Worm (Caenorhabditis elegans) whole organism, midembryonic: Measurements from ENCODE around the gene E04F6.15.

ENCODE experiments used
- T22C8.4 ChIP-seq: fragments of 200-800 bp; sonication (Bioruptor generic); IDR thresholded peaks from 2 replicates; pipeline ENCODE4 v1.3.6; 2022; ENCODE audit warnings: missing genetic modification characterization, missing compliant biosample characterization
- cog-1 ChIP-seq: sonication (generic microtip); optimal IDR thresholded peaks from 2 replicates; lab custom pipeline; 2016; ENCODE audit warnings: missing genetic modification characterization, missing compliant biosample characterization
- flt-1 ChIP-seq: fragments of 200-800 bp; sonication (Bioruptor generic); IDR thresholded peaks from 2 replicates; pipeline ENCODE4 v1.3.6; 2022; ENCODE audit warnings: missing genetic modification characterization, missing compliant biosample characterization
- klf-2 ChIP-seq: fragments of 200-800 bp; sonication (Bioruptor generic); conservative IDR thresholded peaks from 2 replicates; pipeline ENCODE4 v1.3.6; 2022; ENCODE audit warnings: missing genetic modification reagents, missing genetic modification characterization, missing compliant biosample characterization
- med-1 ChIP-seq: sonication (generic microtip); optimal IDR thresholded peaks from 2 replicates; lab custom pipeline; 2017; ENCODE audit warnings: missing genetic modification characterization, mild to moderate bottlenecking, missing compliant biosample characterization, antibody characterized with exemption, missing genetic modification reagents; ENCODE audit not compliant: insufficient read depth
- ref-1 ChIP-seq: fragments of 200-800 bp; sonication (Bioruptor generic); conservative IDR thresholded peaks from 2 replicates; pipeline ENCODE4 v1.3.6; 2022; ENCODE audit warnings: missing genetic modification reagents, missing genetic modification characterization, missing compliant biosample characterization
- tab-1 ChIP-seq: fragments of 200-800 bp; sonication (Bioruptor generic); IDR thresholded peaks from 2 replicates; pipeline ENCODE4 v1.3.6; 2022; ENCODE audit warnings: missing genetic modification characterization, missing compliant biosample characterization
- ztf-23 ChIP-seq: fragments of 200-800 bp; sonication (Bioruptor generic); IDR thresholded peaks from 2 replicates; pipeline ENCODE4 v1.3.6; 2022; ENCODE audit warnings: missing genetic modification reagents, missing genetic modification characterization, missing compliant biosample characterization
- ztf-29 ChIP-seq: fragments of 200-800 bp; sonication (Bioruptor generic); IDR thresholded peaks from 2 replicates; pipeline ENCODE4 v1.3.6; 2022; ENCODE audit warnings: missing genetic modification reagents, missing genetic modification characterization, missing compliant biosample characterization

E04F6.15 gene

DNA sequence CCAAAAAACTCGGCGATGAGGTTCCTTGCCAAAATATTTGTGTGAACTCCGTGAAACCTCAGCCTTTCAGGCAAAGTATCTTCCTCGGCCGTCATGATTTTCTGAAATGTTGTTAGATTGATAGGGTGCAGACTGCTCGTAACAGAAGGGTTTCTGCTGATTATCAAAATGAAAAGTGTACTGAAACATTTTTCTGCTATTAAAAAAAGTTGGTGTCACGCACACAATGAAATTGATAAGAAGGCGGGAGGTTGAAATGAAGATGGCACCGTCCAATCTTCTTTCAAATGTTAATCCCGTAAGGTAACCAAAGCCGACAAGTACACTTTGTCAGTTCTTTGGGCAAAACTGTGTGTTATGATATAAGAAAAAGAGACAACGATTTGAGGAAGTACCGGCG is 26.9 kb upstream of the E04F6.15 start:
- TF ChIP-seq T22C8.4 (GFP tag; lab: Robert Waterston, UW) (no peak), tab-1 (GFP tag; lab: Robert Waterston, UW) (no peak), flt-1 (no peak), klf-2 (GFP tag; lab: Robert Waterston, UW) (no peak), med-1 (no peak), ztf-29 (GFP tag; lab: Robert Waterston, UW) (no peak), ztf-23 (GFP tag; lab: Robert Waterston, UW) (no peak), ref-1 (GFP tag; lab: Robert Waterston, UW) (no peak), cog-1 (tag; lab: Kevin White, UChicago) (no peak)

DNA sequence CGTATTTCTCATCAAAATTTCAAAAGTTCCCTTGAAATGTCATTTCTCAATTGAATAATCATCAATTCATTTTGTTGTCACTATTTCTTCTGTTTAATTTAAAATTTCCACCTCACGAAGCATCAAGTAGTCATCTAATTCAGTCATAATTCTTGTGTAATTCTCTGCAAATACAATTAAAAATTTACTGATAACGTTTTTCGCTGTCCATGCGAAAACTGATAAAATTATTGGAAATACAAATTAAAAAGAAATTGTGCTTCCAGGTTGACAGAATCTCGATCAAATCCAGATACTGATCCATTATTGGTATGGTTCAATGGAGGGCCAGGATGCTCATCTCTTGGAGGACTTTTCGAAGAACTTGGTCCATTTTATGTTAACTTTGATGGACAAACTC is 23.2 kb upstream of the E04F6.15 start:
- no peak for TF ChIP-seq med-1

DNA sequence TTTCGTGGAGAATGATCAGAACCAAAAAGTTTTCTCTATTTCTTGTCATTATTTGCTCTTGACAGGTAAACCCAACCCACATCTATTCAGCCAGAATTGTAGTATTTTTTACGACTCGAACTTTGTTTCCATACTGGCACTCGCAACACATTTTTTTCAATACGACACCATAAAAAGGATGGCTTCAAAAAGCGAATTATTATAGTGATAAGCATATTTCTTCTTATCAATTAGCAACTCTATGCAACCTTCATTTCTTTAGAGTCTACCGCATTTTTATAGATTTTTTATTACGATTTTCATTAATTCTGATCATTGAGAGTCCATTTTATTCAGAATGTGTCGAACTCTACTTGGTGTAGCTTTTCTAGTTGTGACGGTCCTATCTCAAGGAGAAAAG is 22.4 kb upstream of the E04F6.15 start, which contains the start of gene ctsa-3.1:
TSS of gene ctsa-3.1 (plus strand) at position 337 of the 400 bp plus-strand sequence.
- TF ChIP-seq ztf-29 (GFP tag; lab: Robert Waterston, UW) (no peak), flt-1 (no peak), med-1 (no peak), tab-1 (GFP tag; lab: Robert Waterston, UW) (no peak), ztf-23 (GFP tag; lab: Robert Waterston, UW) (no peak), ref-1 (GFP tag; lab: Robert Waterston, UW) (no peak), klf-2 (GFP tag; lab: Robert Waterston, UW) (no peak), cog-1 (tag; lab: Kevin White, UChicago) (no peak), T22C8.4 (GFP tag; lab: Robert Waterston, UW) (no peak)

DNA sequence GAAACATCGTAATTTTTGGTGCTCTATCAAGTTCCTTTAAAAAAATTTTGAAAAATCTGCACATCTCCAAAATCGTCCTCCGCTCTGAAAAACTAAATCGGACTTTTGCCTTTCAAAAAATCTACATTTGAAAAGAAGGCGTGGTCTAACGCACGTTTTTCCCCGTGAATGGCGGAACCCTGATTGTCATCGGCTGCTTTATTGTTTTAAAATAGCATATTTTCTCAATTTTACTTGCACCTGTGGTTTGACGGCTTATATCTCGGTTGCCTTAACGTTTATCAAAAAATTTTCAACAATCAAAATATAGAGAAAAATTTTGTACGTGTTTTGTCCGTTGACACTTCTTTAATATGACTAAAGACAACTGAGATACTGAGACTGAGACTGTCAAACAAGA is 21.9 kb upstream of the E04F6.15 start:
- TF ChIP-seq T22C8.4 (GFP tag; lab: Robert Waterston, UW) (no peak), klf-2 (GFP tag; lab: Robert Waterston, UW) (no peak), ztf-23 (GFP tag; lab: Robert Waterston, UW) (no peak), tab-1 (GFP tag; lab: Robert Waterston, UW) (no peak), med-1 (no peak), ztf-29 (GFP tag; lab: Robert Waterston, UW) (no peak), cog-1 (tag; lab: Kevin White, UChicago) (no peak), ref-1 (GFP tag; lab: Robert Waterston, UW) (no peak), flt-1 (no peak)

ce11 chrII:7230684-7231083 is 20.6 kb upstream of the E04F6.15 start:
- TF ChIP-seq klf-2 (GFP tag; lab: Robert Waterston, UW) = no peak
- no peak for TF ChIP-seq ztf-29 (GFP tag; lab: Robert Waterston, UW)
- TF ChIP-seq med-1 = no peak
- TF ChIP-seq tab-1 (GFP tag; lab: Robert Waterston, UW) = no peak
- no peak for TF ChIP-seq ztf-23 (GFP tag; lab: Robert Waterston, UW)
- TF ChIP-seq flt-1 = no peak
- no peak for TF ChIP-seq cog-1 (tag; lab: Kevin White, UChicago)
- TF ChIP-seq ref-1 (GFP tag; lab: Robert Waterston, UW) = no peak
- TF ChIP-seq T22C8.4 (GFP tag; lab: Robert Waterston, UW) = no peak

DNA sequence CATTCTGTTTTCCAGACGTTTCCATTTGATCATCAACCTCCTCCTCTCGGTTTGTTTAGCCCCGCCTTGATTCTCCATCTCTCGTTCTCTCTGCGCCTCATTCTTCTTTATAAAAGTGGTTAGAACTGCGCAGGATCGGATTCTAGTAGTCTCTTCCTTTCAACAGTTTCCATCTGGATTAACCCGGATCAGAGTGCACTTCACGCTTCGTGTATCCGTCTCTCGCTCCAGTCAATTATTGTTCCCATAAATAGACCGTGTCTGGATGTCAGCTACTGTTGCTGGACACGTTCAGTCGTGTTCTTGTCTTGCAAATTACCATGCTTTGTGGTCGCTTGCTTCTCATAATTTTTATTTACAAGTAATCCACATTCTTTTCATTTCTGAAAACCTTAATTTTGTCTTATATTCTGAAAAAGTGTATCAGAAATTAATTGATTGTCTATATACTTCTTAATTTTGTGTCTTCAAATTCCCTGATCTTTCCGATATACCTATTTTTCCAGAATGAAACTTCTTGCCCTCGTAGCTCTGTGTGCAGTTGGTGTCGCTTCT is 18.6 kb upstream of the E04F6.15 start, which contains the start of gene F32A5.4:
TSS of gene F32A5.4 (plus strand) at position 505 of the 555 bp plus-strand sequence.
- TF ChIP-seq ztf-23 (GFP tag; lab: Robert Waterston, UW) = no peak

- TF ChIP-seq tab-1 (GFP tag; lab: Robert Waterston, UW) = no peak
- TF ChIP-seq ztf-23 (GFP tag; lab: Robert Waterston, UW) = no peak
- no peak for TF ChIP-seq ztf-29 (GFP tag; lab: Robert Waterston, UW)
- TF ChIP-seq cog-1 (tag; lab: Kevin White, UChicago) = no peak
- TF ChIP-seq klf-2 (GFP tag; lab: Robert Waterston, UW) = no peak
- no peak for TF ChIP-seq T22C8.4 (GFP tag; lab: Robert Waterston, UW)
- no peak for TF ChIP-seq flt-1
- TF ChIP-seq med-1 = no peak
- no peak for TF ChIP-seq ref-1 (GFP tag; lab: Robert Waterston, UW)
These were observed 15.9 kb upstream of the E04F6.15 start, which contains the start of gene clh-3 for ce11 chrII:7225864-7226522. Gene clh-3 (minus strand): TSS chrII:7225914.

- no peak for TF ChIP-seq flt-1
These were observed 14.0 kb upstream of the E04F6.15 start for ce11 chrII:7224074-7224473.

DNA sequence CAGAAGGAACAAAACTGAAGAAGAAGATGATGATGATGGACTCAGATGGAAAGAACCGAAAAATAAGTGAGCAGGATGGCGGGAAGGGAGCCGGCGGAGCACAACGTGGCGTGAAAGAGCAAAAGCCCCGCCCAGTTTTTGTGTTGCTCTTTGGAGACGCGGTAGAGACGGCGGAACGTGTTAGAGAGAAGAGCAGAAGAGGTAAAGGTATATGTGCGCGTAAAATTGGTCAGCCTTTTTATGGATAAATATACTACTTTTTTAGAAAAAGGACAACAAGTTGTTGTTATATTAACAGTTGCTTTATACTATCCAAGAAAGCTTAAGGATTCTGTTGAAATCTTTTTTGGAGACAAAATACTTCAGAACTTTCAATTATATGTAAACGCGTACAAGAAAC is 7.0 kb upstream of the E04F6.15 start, which contains the start of gene E04F6.10:
TSS of gene E04F6.10 (minus strand) at position 101 of the 400 bp plus-strand sequence.
- TF ChIP-seq flt-1 (no peak), ztf-23 (GFP tag; lab: Robert Waterston, UW) (no peak), ref-1 (GFP tag; lab: Robert Waterston, UW) (no peak), tab-1 (GFP tag; lab: Robert Waterston, UW) (no peak), med-1 (no peak), ztf-29 (GFP tag; lab: Robert Waterston, UW) (no peak), cog-1 (tag; lab: Kevin White, UChicago) (no peak), T22C8.4 (GFP tag; lab: Robert Waterston, UW) (no peak)

ce11 chrII:7212059-7212458 is 2.0 kb upstream of the E04F6.15 start, which contains the start of gene E04F6.9:
Gene E04F6.9 (minus strand): TSS chrII:7212159.
- TF ChIP-seq ref-1 (GFP tag; lab: Robert Waterston, UW) (no peak), ztf-23 (GFP tag; lab: Robert Waterston, UW) (no peak), med-1 (no peak), klf-2 (GFP tag; lab: Robert Waterston, UW) (no peak), ztf-29 (GFP tag; lab: Robert Waterston, UW) (no peak), T22C8.4 (GFP tag; lab: Robert Waterston, UW) (no peak), tab-1 (GFP tag; lab: Robert Waterston, UW) (no peak), flt-1 (no peak), cog-1 (tag; lab: Kevin White, UChicago) (no peak)
